Fruit fly (Drosophila melanogaster): ENCODE results near the gene wgn.

The wgn gene

DNA sequence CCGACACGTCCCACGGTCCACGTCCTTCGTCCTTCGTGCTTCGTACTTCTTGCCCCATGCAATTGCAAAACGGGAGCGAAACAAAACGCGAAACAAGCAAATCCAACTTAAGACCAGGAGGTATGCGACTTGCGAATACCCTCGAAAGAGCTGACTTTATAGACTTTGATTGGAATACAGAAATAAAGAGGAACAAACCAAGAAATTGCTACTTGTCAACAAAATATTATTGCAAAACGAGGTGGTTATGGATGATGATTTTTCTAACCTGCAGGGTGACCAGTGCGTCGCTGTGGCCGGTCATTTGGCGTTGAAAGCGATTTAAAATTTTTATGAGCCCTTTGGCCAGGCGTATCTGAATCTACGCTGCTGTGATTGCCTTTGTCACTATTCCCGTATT, 21.3 kb downstream of the wgn start (continued):
- TF ChIP-seq Deaf1 (tag; optimal IDR thresholded peaks at IDR 0.05) (no peak), sob (GFP tag; IDR thresholded peaks at IDR 0.05) (no peak), CG6683 (GFP tag; optimal IDR thresholded peaks at IDR 0.05) (no peak), CG7556 (GFP tag; optimal IDR thresholded peaks at IDR 0.05) (peak; percentile 13), caup (GFP tag; optimal IDR thresholded peaks at IDR 0.05; ENCODE audit: severe bottlenecking) (no peak), Gug (GFP tag; IDR thresholded peaks at IDR 0.05) (no peak), stc (GFP tag; IDR thresholded peaks at IDR 0.05) (no peak), CG6791 (GFP tag; IDR thresholded peaks at IDR 0.05; ENCODE audit: partially characterized antibody) (no peak), CG7271 (tag; optimal IDR thresholded peaks at IDR 0.05) (no peak), CG2129 (GFP tag; IDR thresholded peaks at IDR 0.05; ENCODE audit: partially characterized antibody) (no peak), CG2678 (tag; optimal IDR thresholded peaks at IDR 0.05) (no peak), CG17359 (tag; optimal IDR thresholded peaks at IDR 0.05) (peak; percentile 0), Xrp1 (GFP tag; IDR thresholded peaks at IDR 0.05) (peak; percentile 41), Sin3A (optimal IDR thresholded peaks at IDR 0.05) (no peak), emc (GFP tag; optimal IDR thresholded peaks at IDR 0.05) (no peak), gsb (GFP tag; IDR thresholded peaks at IDR 0.05) (no peak), lov (optimal IDR thresholded peaks at IDR 0.05) (no peak), lov (GFP tag; IDR thresholded peaks at IDR 0.05) (no peak), CG5953 (GFP tag; IDR thresholded peaks at IDR 0.05) (no peak), ash1 (GFP tag; optimal IDR thresholded peaks at IDR 0.05) (no peak), CG15479 (GFP tag; optimal IDR thresholded peaks at IDR 0.05) (no peak), fd96Cb (tag; optimal IDR thresholded peaks at IDR 0.05) (peak; percentile 16), CG15601 (tag; optimal IDR thresholded peaks at IDR 0.05) (no peak), CG11695 (GFP tag; IDR thresholded peaks at IDR 0.05) (no peak), lbe (GFP tag; optimal IDR thresholded peaks at IDR 0.05) (no peak), CG12071 (GFP tag; optimal IDR thresholded peaks at IDR 0.05) (no peak), Doc2 (GFP tag; IDR thresholded peaks at IDR 0.05) (no peak), CG32772 (GFP tag; IDR thresholded peaks at IDR 0.05) (no peak), CG7372 (GFP tag; IDR thresholded peaks at IDR 0.05) (no peak), CG12744 (GFP tag; optimal IDR thresholded peaks at IDR 0.05) (no peak), hbn (GFP tag; IDR thresholded peaks at IDR 0.05; ENCODE audit: partially characterized antibody) (no peak), pnt (GFP tag; optimal IDR thresholded peaks at IDR 0.05) (peak; percentile 6), jing (GFP tag; optimal IDR thresholded peaks at IDR 0.05) (no peak), Sox102F (GFP tag; optimal IDR thresholded peaks at IDR 0.05) (peak; percentile 10), CG7786 (GFP tag; optimal IDR thresholded peaks at IDR 0.05) (no peak), kah (GFP tag; optimal IDR thresholded peaks at IDR 0.05) (no peak), Hr51 (GFP tag; optimal IDR thresholded peaks at IDR 0.05) (peak in 1 of 2 experiments; percentile 11), CG12769 (tag; optimal IDR thresholded peaks at IDR 0.05) (no peak), abd-A (tag; optimal IDR thresholded peaks at IDR 0.05) (no peak), Usf (GFP tag; optimal IDR thresholded peaks at IDR 0.05) (no peak), CG16779 (GFP tag; IDR thresholded peaks at IDR 0.05) (no peak), ken (GFP tag; IDR thresholded peaks at IDR 0.05) (0 out of 3 replicates have a peak, but pooled peaks have one; percentile 9), odd (GFP tag; optimal IDR thresholded peaks at IDR 0.05) (no peak), CG8089 (GFP tag; optimal IDR thresholded peaks at IDR 0.05) (no peak), D19A (tag; optimal IDR thresholded peaks at IDR 0.05) (peak; percentile 47), dysf (GFP tag; IDR thresholded peaks at IDR 0.05) (0 out of 3 replicates have a peak, but pooled peaks have one; percentile 15), CG8924 (tag; optimal IDR thresholded peaks at IDR 0.05) (peak; percentile 18), CG6813 (GFP tag; optimal IDR thresholded peaks at IDR 0.05) (no peak), Nf-YA (GFP tag; IDR thresholded peaks at IDR 0.05) (no peak), ab (GFP tag; optimal IDR thresholded peaks at IDR 0.05) (no peak), ci (GFP tag; IDR thresholded peaks at IDR 0.05) (no peak), CG7987 (GFP tag; optimal IDR thresholded peaks at IDR 0.05) (no peak)
